Fruit fly (Drosophila melanogaster): ENCODE results near the gene nAChRbeta3.
A peak's percentile ranks its signal among the peaks of the same experiment; 100 is the strongest.

The nAChRbeta3 gene

dm6 chr2L:544444-545179, at the start of gene nAChRbeta3, which contains the start of gene Spp:
TSS of gene nAChRbeta3 (plus strand) at chr2L:545129.
TSS of gene Spp (minus strand) at chr2L:544653.
- TF ChIP-seq CG4496 (GFP tag; IDR thresholded peaks at IDR 0.05): 0 out of 3 replicates have a peak, but pooled peaks have one; percentile 8
- TF ChIP-seq CG8159 (tag; optimal IDR thresholded peaks at IDR 0.05): no peak
- peak; percentile 17; the same call in 1 of the 2 replicates for TF ChIP-seq Ets98B (GFP tag; IDR thresholded peaks at IDR 0.05)

DNA sequence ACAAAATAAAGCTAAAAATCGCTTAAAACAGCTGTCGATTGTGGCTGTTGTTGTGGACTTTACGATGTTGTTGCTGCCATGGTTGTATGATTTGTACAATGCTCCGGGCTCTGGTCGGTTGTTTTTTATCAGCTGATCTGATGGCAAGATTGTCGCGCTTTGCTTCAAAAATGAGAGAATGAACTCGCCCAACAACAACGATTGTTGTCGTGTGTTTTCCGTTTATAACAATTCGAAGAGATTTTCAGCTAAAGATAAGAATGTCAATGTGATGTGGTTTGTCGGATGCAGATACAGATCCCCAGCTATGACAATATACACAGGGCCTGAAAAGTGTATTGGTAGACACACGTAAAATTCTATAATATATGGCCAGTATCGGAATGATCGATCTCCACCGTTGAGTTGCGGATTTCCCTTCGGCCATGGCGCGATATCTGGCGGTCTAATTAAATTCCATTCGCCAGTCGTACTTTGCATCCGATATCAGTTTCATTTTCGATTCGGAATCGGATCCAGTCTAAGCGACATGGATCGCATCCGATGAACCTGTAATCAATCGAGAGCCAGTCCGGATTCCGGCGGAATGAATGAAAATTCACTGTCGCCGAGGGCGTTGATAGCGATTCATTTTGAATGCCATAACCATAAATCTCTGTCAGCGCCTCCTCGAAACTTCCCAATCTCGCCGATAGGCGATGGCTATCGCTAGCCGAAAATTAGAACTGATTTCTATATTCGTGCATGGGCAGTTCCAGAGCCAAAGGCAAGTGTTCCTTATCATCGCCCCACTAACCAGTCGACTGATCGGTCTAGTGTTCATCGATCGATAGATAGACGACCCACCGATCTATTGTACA, 49.3 kb upstream of the nAChRbeta3 start:
- TF ChIP-seq CG8301 (tag; optimal IDR thresholded peaks at IDR 0.05) (no peak), CG10348 (GFP tag; IDR thresholded peaks at IDR 0.05) (no peak), Snoo (tag; optimal IDR thresholded peaks at IDR 0.05) (no peak), CG32121 (GFP tag; IDR thresholded peaks at IDR 0.05) (no peak), CG13204 (GFP tag; optimal IDR thresholded peaks at IDR 0.05) (no peak), D1 (tag; optimal IDR thresholded peaks at IDR 0.05) (no peak)

DNA sequence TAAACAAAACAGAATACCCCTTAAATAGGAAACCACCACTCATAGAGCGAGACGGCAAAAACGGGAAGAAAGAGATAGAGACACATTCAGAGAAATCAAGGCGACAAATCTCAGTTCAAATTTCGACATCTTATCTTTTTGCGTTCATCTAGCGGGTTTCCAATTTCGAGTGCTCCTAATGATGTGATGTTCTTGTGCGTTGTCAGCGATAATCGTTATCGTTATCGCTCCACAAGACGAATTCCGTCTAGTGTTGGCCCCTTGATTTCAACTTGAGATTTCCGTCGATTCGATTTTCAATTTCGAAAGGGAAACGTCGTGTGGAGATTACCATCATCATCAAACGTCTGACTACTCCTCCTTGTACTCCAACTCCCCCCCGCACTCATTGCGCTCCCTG, 48.5 kb upstream of the nAChRbeta3 start:
- TF ChIP-seq EcR (GFP tag; optimal IDR thresholded peaks at IDR 0.05) (no peak), CG14655 (GFP tag; optimal IDR thresholded peaks at IDR 0.05) (no peak), CG8301 (tag; optimal IDR thresholded peaks at IDR 0.05) (no peak), D1 (tag; optimal IDR thresholded peaks at IDR 0.05) (no peak), rn (GFP tag; IDR thresholded peaks at IDR 0.05) (no peak), CG13204 (GFP tag; optimal IDR thresholded peaks at IDR 0.05) (no peak), CG15710 (tag; optimal IDR thresholded peaks at IDR 0.05) (no peak), Pif1A (GFP tag; optimal IDR thresholded peaks at IDR 0.05) (no peak), CG10348 (GFP tag; IDR thresholded peaks at IDR 0.05) (no peak), gl (tag; optimal IDR thresholded peaks at IDR 0.05) (no peak), CG34367 (tag; optimal IDR thresholded peaks at IDR 0.05) (no peak)

- TF ChIP-seq Ets98B (GFP tag; IDR thresholded peaks at IDR 0.05) (no peak), EcR (GFP tag; optimal IDR thresholded peaks at IDR 0.05) (peak; percentile 4), fd96Ca (GFP tag; IDR thresholded peaks at IDR 0.05) (no peak), D1 (tag; optimal IDR thresholded peaks at IDR 0.05) (no peak), CG10348 (GFP tag; IDR thresholded peaks at IDR 0.05) (no peak), Pif1B (GFP tag; optimal IDR thresholded peaks at IDR 0.05) (no peak), rn (GFP tag; IDR thresholded peaks at IDR 0.05) (no peak)
These were observed 48.1 kb upstream of the nAChRbeta3 start for dm6 chr2L:496841-497240.

- no peak for TF ChIP-seq Snoo (tag; optimal IDR thresholded peaks at IDR 0.05)
- no peak for TF ChIP-seq CG34367 (tag; optimal IDR thresholded peaks at IDR 0.05)
- no peak for TF ChIP-seq CG32121 (GFP tag; IDR thresholded peaks at IDR 0.05)
- no peak for TF ChIP-seq CG17806 (tag; optimal IDR thresholded peaks at IDR 0.05)
- TF ChIP-seq CG14655 (GFP tag; optimal IDR thresholded peaks at IDR 0.05): no peak
- no peak for TF ChIP-seq fd96Ca (GFP tag; IDR thresholded peaks at IDR 0.05)
- no peak for TF ChIP-seq EcR (GFP tag; optimal IDR thresholded peaks at IDR 0.05)
These were observed 47.1 kb upstream of the nAChRbeta3 start for dm6 chr2L:497657-498473.

- TF ChIP-seq CG12605 (GFP tag; IDR thresholded peaks at IDR 0.05) (no peak), CG14655 (GFP tag; optimal IDR thresholded peaks at IDR 0.05) (no peak), gl (tag; optimal IDR thresholded peaks at IDR 0.05) (no peak), Pif1B (GFP tag; optimal IDR thresholded peaks at IDR 0.05) (no peak), rn (GFP tag; IDR thresholded peaks at IDR 0.05) (no peak), CG8159 (tag; optimal IDR thresholded peaks at IDR 0.05) (no peak), CG15710 (tag; optimal IDR thresholded peaks at IDR 0.05) (no peak), CG34367 (tag; optimal IDR thresholded peaks at IDR 0.05) (no peak), CG32121 (GFP tag; IDR thresholded peaks at IDR 0.05) (no peak), CG8301 (tag; optimal IDR thresholded peaks at IDR 0.05) (no peak), fd96Ca (GFP tag; IDR thresholded peaks at IDR 0.05) (no peak), CG9948 (tag; optimal IDR thresholded peaks at IDR 0.05) (no peak), CG17806 (tag; optimal IDR thresholded peaks at IDR 0.05) (no peak), CG4496 (GFP tag; IDR thresholded peaks at IDR 0.05) (no peak), CG13204 (GFP tag; optimal IDR thresholded peaks at IDR 0.05) (no peak), Pif1A (GFP tag; optimal IDR thresholded peaks at IDR 0.05) (no peak), CG10348 (GFP tag; IDR thresholded peaks at IDR 0.05) (no peak), Snoo (tag; optimal IDR thresholded peaks at IDR 0.05) (no peak), EcR (GFP tag; optimal IDR thresholded peaks at IDR 0.05) (no peak), D1 (tag; optimal IDR thresholded peaks at IDR 0.05) (no peak)
These were observed 46.5 kb upstream of the nAChRbeta3 start for dm6 chr2L:498474-498821.

Measured in whole organism, pupa.